Fruit fly (Drosophila melanogaster): ENCODE measurements around the gene cysu.

cysu gene

dm6 chr3R:17394318-17395188 is 31.0 kb upstream of the cysu start, which contains the start of gene CREG (continued):
- TF ChIP-seq CG7368 (GFP tag; optimal IDR thresholded peaks at IDR 0.05) (peak; percentile 12), net (GFP tag; optimal IDR thresholded peaks at IDR 0.05) (peak; percentile 44), CG16779 (tag; optimal IDR thresholded peaks at IDR 0.05) (no peak), CG6163 (GFP tag; IDR thresholded peaks at IDR 0.05) (peak; percentile 33; the same call in 1 of the 3 replicates), vri (GFP tag; optimal IDR thresholded peaks at IDR 0.05) (peak; percentile 10), CG11902 (GFP tag; optimal IDR thresholded peaks at IDR 0.05) (peak; percentile 41), CG34406 (GFP tag; optimal IDR thresholded peaks at IDR 0.05) (peak; percentile 45), CG3919 (GFP tag; optimal IDR thresholded peaks at IDR 0.05) (peak; percentile 53), fd85E (GFP tag; optimal IDR thresholded peaks at IDR 0.05) (no peak), CG6276 (GFP tag; optimal IDR thresholded peaks at IDR 0.05) (peak; percentile 22), OdsH (GFP tag; optimal IDR thresholded peaks at IDR 0.05) (peak; percentile 57), Hr38 (GFP tag; optimal IDR thresholded peaks at IDR 0.05) (no peak), Hr39 (GFP tag; optimal IDR thresholded peaks at IDR 0.05) (peak; percentile 26), CG11762 (GFP tag; optimal IDR thresholded peaks at IDR 0.05; ENCODE audit: insufficient read depth) (no peak), CG8119 (GFP tag; IDR thresholded peaks at IDR 0.05) (0 out of 3 replicates have a peak, but pooled peaks have one; percentile 15), Sox15 (GFP tag; optimal IDR thresholded peaks at IDR 0.05) (no peak), pdm3 (GFP tag; optimal IDR thresholded peaks at IDR 0.05) (peak; percentile 62), Blimp-1 (GFP tag; optimal IDR thresholded peaks at IDR 0.05) (peak; percentile 11), Sox14 (GFP tag; optimal IDR thresholded peaks at IDR 0.05) (peak; percentile 59), Gug (GFP tag; IDR thresholded peaks at IDR 0.05) (no peak), cyc (GFP tag; optimal IDR thresholded peaks at IDR 0.05) (peak; percentile 34), Smox (GFP tag; optimal IDR thresholded peaks at IDR 0.05) (peak; percentile 55), Met (GFP tag; optimal IDR thresholded peaks at IDR 0.05) (peak; percentile 71), CG15336 (GFP tag; IDR thresholded peaks at IDR 0.05) (no peak), lz (GFP tag; optimal IDR thresholded peaks at IDR 0.05) (peak; percentile 43), Eip78C (GFP tag) (peak; percentile 88), CG10631 (GFP tag; optimal IDR thresholded peaks at IDR 0.05) (peak; percentile 10), fd59A (GFP tag; optimal IDR thresholded peaks at IDR 0.05) (no peak)

dm6 chr3R:17400102-17400501 is 25.5 kb upstream of the cysu start:
- TF ChIP-seq fkh (GFP tag; optimal IDR thresholded peaks at IDR 0.05), result peak; percentile 19
- no peak for TF ChIP-seq CG4318 (GFP tag; optimal IDR thresholded peaks at IDR 0.05)
- TF ChIP-seq Hr38 (GFP tag; optimal IDR thresholded peaks at IDR 0.05), result no peak
- no peak for TF ChIP-seq CG32006 (GFP tag; optimal IDR thresholded peaks at IDR 0.05)

DNA sequence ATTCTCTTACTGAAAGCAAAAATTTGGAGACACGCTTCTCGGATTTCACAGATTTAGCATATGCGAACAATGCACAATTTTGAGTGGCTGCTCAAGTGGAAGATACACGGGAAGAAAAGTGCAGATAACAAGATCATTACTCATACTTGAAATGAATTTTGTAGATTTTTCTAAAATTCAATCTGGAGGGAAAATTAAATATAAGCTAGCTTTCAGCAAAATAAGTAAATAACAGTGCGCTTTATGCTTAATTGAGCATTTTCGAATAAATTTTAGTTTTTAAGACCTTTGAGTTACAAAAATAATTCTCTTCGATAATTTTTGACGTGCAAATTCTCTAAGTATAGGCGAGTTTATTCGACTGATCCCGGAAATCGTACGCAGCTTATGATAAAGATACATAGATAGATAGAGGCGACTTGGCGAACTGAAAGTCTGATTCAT is 24.9 kb upstream of the cysu start:
- peak; percentile 73 for TF ChIP-seq CG11902 (GFP tag; optimal IDR thresholded peaks at IDR 0.05)
- peak; percentile 96 for TF ChIP-seq svp (GFP tag)
- peak; percentile 75 for TF ChIP-seq CG6163 (GFP tag; IDR thresholded peaks at IDR 0.05)
- TF ChIP-seq eg (GFP tag; IDR thresholded peaks at IDR 0.05), result 0 out of 3 replicates have a peak, but pooled peaks have one; percentile 40
- peak; percentile 75 for TF ChIP-seq Ets96B (tag; optimal IDR thresholded peaks at IDR 0.05)
- TF ChIP-seq CG4318 (GFP tag; optimal IDR thresholded peaks at IDR 0.05), result peak; percentile 31
- TF ChIP-seq Met (GFP tag; optimal IDR thresholded peaks at IDR 0.05), result peak; percentile 57
- TF ChIP-seq CG31627 (GFP tag; optimal IDR thresholded peaks at IDR 0.05), result peak; percentile 49
- peak; percentile 64 for TF ChIP-seq spab (GFP tag; optimal IDR thresholded peaks at IDR 0.05)
- TF ChIP-seq OdsH (GFP tag; optimal IDR thresholded peaks at IDR 0.05), result peak; percentile 55
- peak; percentile 63 for TF ChIP-seq CG10631 (GFP tag; optimal IDR thresholded peaks at IDR 0.05)
- peak; percentile 70 for TF ChIP-seq Lpt (GFP tag; optimal IDR thresholded peaks at IDR 0.05)
- TF ChIP-seq CG6808 (GFP tag; optimal IDR thresholded peaks at IDR 0.05), result peak; percentile 58
- no peak for TF ChIP-seq CG8319 (GFP tag; optimal IDR thresholded peaks at IDR 0.05)
- peak; percentile 65 for TF ChIP-seq Hr4 (GFP tag; optimal IDR thresholded peaks at IDR 0.05)
- no peak for TF ChIP-seq salr (GFP tag; optimal IDR thresholded peaks at IDR 0.05)
- TF ChIP-seq CG6854 (GFP tag; optimal IDR thresholded peaks at IDR 0.05), result peak; percentile 29
- TF ChIP-seq cyc (GFP tag; optimal IDR thresholded peaks at IDR 0.05), result peak; percentile 75
- TF ChIP-seq Gug (GFP tag; IDR thresholded peaks at IDR 0.05), result no peak
- no peak for TF ChIP-seq fkh (GFP tag; optimal IDR thresholded peaks at IDR 0.05)
- peak; percentile 59 for TF ChIP-seq pdm3 (GFP tag; optimal IDR thresholded peaks at IDR 0.05)
- peak; percentile 47 for TF ChIP-seq acj6 (GFP tag; optimal IDR thresholded peaks at IDR 0.05)
- TF ChIP-seq CG6276 (GFP tag; optimal IDR thresholded peaks at IDR 0.05), result peak; percentile 67
- peak; percentile 49 for TF ChIP-seq Ets21C (GFP tag; optimal IDR thresholded peaks at IDR 0.05)
- peak; percentile 20 for TF ChIP-seq fd85E (GFP tag; optimal IDR thresholded peaks at IDR 0.05)
- TF ChIP-seq CG10669 (GFP tag; optimal IDR thresholded peaks at IDR 0.05), result peak; percentile 78

All from whole organism, prepupa.